Fruit fly (Drosophila melanogaster): ENCODE results near the gene CG10761.
A peak's percentile ranks its signal among the peaks of the same experiment; 100 is the strongest.

CG10761 gene

dm6 chrX:8192191-8192590, 29.6 kb upstream of the CG10761 start:
- TF ChIP-seq CG8478 (optimal IDR thresholded peaks at IDR 0.05) (no peak), CTCF (optimal IDR thresholded peaks at IDR 0.05) (peak in 1 of 2 experiments; percentile 12)

dm6 chrX:8179858-8180257, 17.3 kb upstream of the CG10761 start:
- no peak for TF ChIP-seq CTCF (optimal IDR thresholded peaks at IDR 0.05)
- TF ChIP-seq CG8478 (optimal IDR thresholded peaks at IDR 0.05): no peak

- TF ChIP-seq CG8478 (optimal IDR thresholded peaks at IDR 0.05) (no peak), CTCF (optimal IDR thresholded peaks at IDR 0.05) (no peak)
Observed at dm6 chrX:8178989-8179388, 16.4 kb upstream of the CG10761 start.

dm6 chrX:8178165-8178955, 15.8 kb upstream of the CG10761 start, which contains the start of gene sdt:
sdt (plus strand) TSS chrX:8178549.
- TF ChIP-seq CG8478 (optimal IDR thresholded peaks at IDR 0.05) (no peak), CTCF (optimal IDR thresholded peaks at IDR 0.05) (no peak)

- no peak for TF ChIP-seq CTCF (optimal IDR thresholded peaks at IDR 0.05)
- TF ChIP-seq CG8478 (optimal IDR thresholded peaks at IDR 0.05): no peak
Observed at dm6 chrX:8177742-8178141, 15.2 kb upstream of the CG10761 start.

dm6 chrX:8177030-8177349, 14.4 kb upstream of the CG10761 start, which contains the start of gene slpr:
slpr (minus strand) TSS chrX:8177185.
- TF ChIP-seq CTCF (optimal IDR thresholded peaks at IDR 0.05) (no peak), CG8478 (optimal IDR thresholded peaks at IDR 0.05) (no peak)

dm6 chrX:8176291-8177029, 13.9 kb upstream of the CG10761 start:
- no peak for TF ChIP-seq CTCF (optimal IDR thresholded peaks at IDR 0.05)
- no peak for TF ChIP-seq CG8478 (optimal IDR thresholded peaks at IDR 0.05)

- TF ChIP-seq CTCF (optimal IDR thresholded peaks at IDR 0.05) (no peak), CG8478 (optimal IDR thresholded peaks at IDR 0.05) (no peak)
Observed at dm6 chrX:8170166-8170565, 7.6 kb upstream of the CG10761 start, which contains the start of gene CG2278. CG2278 (minus strand) TSS chrX:8170266.

- TF ChIP-seq CG8478 (optimal IDR thresholded peaks at IDR 0.05) (no peak), CTCF (optimal IDR thresholded peaks at IDR 0.05) (no peak)
Observed at dm6 chrX:8165608-8166007, 3.0 kb upstream of the CG10761 start, which contains the start of gene Or7a. Or7a (minus strand) TSS chrX:8165708.

- no peak for TF ChIP-seq CTCF (optimal IDR thresholded peaks at IDR 0.05)
- no peak for TF ChIP-seq CG8478 (optimal IDR thresholded peaks at IDR 0.05)
Observed at dm6 chrX:8163452-8163851, 860 bp upstream of the CG10761 start.

dm6 chrX:8159754-8160153, 2.8 kb downstream of the CG10761 start, which contains the start of gene CG15337:
CG15337 (plus strand) TSS chrX:8160054.
- TF ChIP-seq CG8478 (optimal IDR thresholded peaks at IDR 0.05): no peak
- no peak for TF ChIP-seq CTCF (optimal IDR thresholded peaks at IDR 0.05)

- TF ChIP-seq CG8478 (optimal IDR thresholded peaks at IDR 0.05) (no peak), CTCF (optimal IDR thresholded peaks at IDR 0.05) (no peak)
Observed at dm6 chrX:8158942-8159472, 3.6 kb downstream of the CG10761 start.

- TF ChIP-seq CTCF (optimal IDR thresholded peaks at IDR 0.05): no peak
- no peak for TF ChIP-seq CG8478 (optimal IDR thresholded peaks at IDR 0.05)
Observed at dm6 chrX:8157294-8157693, 5.3 kb downstream of the CG10761 start, which contains the start of the genes Traf6 and GIIIspla2. Traf6 (minus strand) TSS chrX:8157386. GIIIspla2 (plus strand) TSS chrX:8157628.

dm6 chrX:8152718-8153117, 9.9 kb downstream of the CG10761 start, which contains the start of gene CG18262:
CG18262 (plus strand) TSS chrX:8152948.
- TF ChIP-seq CTCF (optimal IDR thresholded peaks at IDR 0.05): no peak
- no peak for TF ChIP-seq CG8478 (optimal IDR thresholded peaks at IDR 0.05)

dm6 chrX:8152077-8152476, 10.5 kb downstream of the CG10761 start, which contains the start of gene Gbeta5:
Gbeta5 (minus strand) TSS chrX:8152275.
- TF ChIP-seq CTCF (optimal IDR thresholded peaks at IDR 0.05) (no peak), CG8478 (optimal IDR thresholded peaks at IDR 0.05) (no peak)
